Worm (Caenorhabditis elegans) whole organism, L2 larva: Measurements from ENCODE around the gene kbp-1.

Experiments used
- aly-2 ChIP-seq: fragments of 150-350 bp; optimal IDR thresholded peaks from 2 replicates; lab custom pipeline; 2014; ENCODE audit warnings: missing biosample characterization, missing genetic modification characterization
- ama-1 ChIP-seq: fragments of 150-350 bp; optimal IDR thresholded peaks from 2 replicates; lab custom pipeline; 2018; ENCODE audit warnings: inconsistent platforms
- elt-3 ChIP-seq: sonication (generic microtip); optimal IDR thresholded peaks from 2 replicates; lab custom pipeline; 2017; ENCODE audit warnings: missing biosample characterization, missing genetic modification characterization
- lin-13 ChIP-seq: fragments of 150-350 bp; optimal IDR thresholded peaks from 2 replicates; lab custom pipeline; 2014; ENCODE audit warnings: missing biosample characterization, missing genetic modification reagents, missing genetic modification characterization
- mbf-1 ChIP-seq: sonication (generic microtip); optimal IDR thresholded peaks from 2 replicates; lab custom pipeline; 2017; ENCODE audit warnings: missing biosample characterization, missing genetic modification characterization
- nhr-10 ChIP-seq: sonication (generic microtip); optimal IDR thresholded peaks from 2 replicates; lab custom pipeline; 2017; ENCODE audit warnings: missing biosample characterization, missing genetic modification characterization
- nhr-12 ChIP-seq: fragments of 150-350 bp; optimal IDR thresholded peaks from 2 replicates; lab custom pipeline; 2014; ENCODE audit warnings: missing biosample characterization, missing genetic modification characterization
- nhr-237 ChIP-seq: fragments of 150-350 bp; optimal IDR thresholded peaks from 2 replicates; lab custom pipeline; 2014; ENCODE audit warnings: missing biosample characterization, missing genetic modification characterization
- skn-1 ChIP-seq: sonication (generic microtip); optimal IDR thresholded peaks from 2 replicates; lab custom pipeline; 2017; ENCODE audit warnings: missing biosample characterization, missing genetic modification characterization
- snpc-4 ChIP-seq: fragments of 150-350 bp; optimal IDR thresholded peaks from 2 replicates; lab custom pipeline; 2014; ENCODE audit warnings: missing biosample characterization, missing genetic modification characterization
- unc-62 ChIP-seq: fragments of 150-350 bp; optimal IDR thresholded peaks from 2 replicates; lab custom pipeline; 2014; ENCODE audit warnings: missing biosample characterization, missing genetic modification reagents, missing genetic modification characterization
- zag-1 ChIP-seq: fragments of 150-350 bp; optimal IDR thresholded peaks from 2 replicates; lab custom pipeline; 2014; ENCODE audit warnings: missing biosample characterization, missing genetic modification characterization
- ztf-11 ChIP-seq: sonication (generic microtip); optimal IDR thresholded peaks from 2 replicates; lab custom pipeline; 2017; ENCODE audit warnings: missing biosample characterization, missing genetic modification characterization

ce11 chrIII:6880797-6881196 is 11.4 kb downstream of the kbp-1 start, which contains the start of gene K04C2.7:
- no peak for TF ChIP-seq nhr-237 (tag; lab: Kevin White, UChicago)
- no peak for TF ChIP-seq elt-3
- no peak for TF ChIP-seq mbf-1
- TF ChIP-seq ama-1 (lab: Kevin White, UChicago): no peak
- no peak for TF ChIP-seq snpc-4 (tag; lab: Kevin White, UChicago)
- TF ChIP-seq nhr-12 (tag; lab: Kevin White, UChicago): no peak
- TF ChIP-seq nhr-10 (tag; lab: Kevin White, UChicago): no peak
- no peak for TF ChIP-seq ztf-11 (tag; lab: Kevin White, UChicago)
- no peak for TF ChIP-seq unc-62
- no peak for TF ChIP-seq aly-2 (tag; lab: Kevin White, UChicago)
- TF ChIP-seq zag-1 (tag; lab: Kevin White, UChicago): no peak
- TF ChIP-seq skn-1 (tag; lab: Kevin White, UChicago): no peak
- TF ChIP-seq lin-13: no peak
